Fruit fly (Drosophila melanogaster): ENCODE data around the gene Gapvd1.

Gapvd1 gene

dm6 chrX:11325175-11325768, at the start of gene Gapvd1:
Gene Gapvd1, plus strand, starts transcription at chrX:11325385.
- TF ChIP-seq CG7101 (tag; optimal IDR thresholded peaks at IDR 0.05) (peak; percentile 14), pad (GFP tag; optimal IDR thresholded peaks at IDR 0.05) (no peak), Clk (GFP tag; optimal IDR thresholded peaks at IDR 0.05) (no peak), cic (GFP tag; optimal IDR thresholded peaks at IDR 0.05) (no peak), Hr96 (GFP tag; optimal IDR thresholded peaks at IDR 0.05) (no peak), CG11617 (GFP tag; optimal IDR thresholded peaks at IDR 0.05) (peak; percentile 12), CG5204 (GFP tag; optimal IDR thresholded peaks at IDR 0.05) (no peak), CG33017 (tag; optimal IDR thresholded peaks at IDR 0.05) (no peak), bab1 (GFP tag; optimal IDR thresholded peaks at IDR 0.05) (peak; percentile 59), CG12768 (GFP tag; optimal IDR thresholded peaks at IDR 0.05) (no peak), cnc (optimal IDR thresholded peaks at IDR 0.05) (no peak), CG1620 (GFP tag; optimal IDR thresholded peaks at IDR 0.05) (peak; percentile 20), ovo (GFP tag; optimal IDR thresholded peaks at IDR 0.05) (no peak), toe (GFP tag; optimal IDR thresholded peaks at IDR 0.05) (no peak), Mnt (GFP tag; optimal IDR thresholded peaks at IDR 0.05) (peak; percentile 78), CG7045 (GFP tag; optimal IDR thresholded peaks at IDR 0.05) (no peak), tj (GFP tag; optimal IDR thresholded peaks at IDR 0.05) (no peak), kay (GFP tag; ENCODE audit: borderline replicate concordance) (no peak), Crg-1 (GFP tag; optimal IDR thresholded peaks at IDR 0.05) (no peak), CG14711 (tag; optimal IDR thresholded peaks at IDR 0.05) (peak; percentile 21)

DNA sequence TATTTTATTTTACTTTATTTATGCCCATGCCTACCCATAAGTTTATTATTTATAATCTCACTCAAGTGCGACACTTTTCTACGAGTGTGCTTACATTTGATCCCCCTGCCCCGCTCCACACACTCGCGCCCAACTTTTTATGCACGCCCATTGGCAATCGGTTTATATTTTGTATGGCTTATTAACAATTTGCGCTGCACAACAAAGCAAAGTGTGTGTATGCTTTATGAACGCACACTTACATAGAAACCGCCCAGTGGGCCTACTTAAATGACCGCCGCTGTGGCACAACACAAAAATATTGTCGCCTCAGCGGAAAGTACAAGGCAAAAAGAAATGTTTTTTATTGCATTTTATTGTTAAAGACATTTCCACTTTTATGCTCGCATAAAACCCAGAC, 41.6 kb upstream of the Gapvd1 start:
- TF ChIP-seq bab1 (GFP tag; optimal IDR thresholded peaks at IDR 0.05) = no peak
- no peak for TF ChIP-seq pad (GFP tag; optimal IDR thresholded peaks at IDR 0.05)
- TF ChIP-seq Hr96 (GFP tag; optimal IDR thresholded peaks at IDR 0.05) = no peak
- TF ChIP-seq cic (GFP tag; optimal IDR thresholded peaks at IDR 0.05) = no peak
- TF ChIP-seq CG5204 (GFP tag; optimal IDR thresholded peaks at IDR 0.05) = no peak
- no peak for TF ChIP-seq CG7101 (tag; optimal IDR thresholded peaks at IDR 0.05)

dm6 chrX:11284993-11285392, 40.2 kb upstream of the Gapvd1 start:
- TF ChIP-seq Hr96 (GFP tag; optimal IDR thresholded peaks at IDR 0.05) = no peak
- no peak for TF ChIP-seq ovo (GFP tag; optimal IDR thresholded peaks at IDR 0.05)
- TF ChIP-seq CG33017 (tag; optimal IDR thresholded peaks at IDR 0.05) = no peak
- TF ChIP-seq CG7101 (tag; optimal IDR thresholded peaks at IDR 0.05) = no peak
- no peak for TF ChIP-seq kay (GFP tag; ENCODE audit: borderline replicate concordance)
- no peak for TF ChIP-seq toe (GFP tag; optimal IDR thresholded peaks at IDR 0.05)
- TF ChIP-seq CG11617 (GFP tag; optimal IDR thresholded peaks at IDR 0.05) = no peak
- no peak for TF ChIP-seq Crg-1 (GFP tag; optimal IDR thresholded peaks at IDR 0.05)
- no peak for TF ChIP-seq cnc (optimal IDR thresholded peaks at IDR 0.05)
- TF ChIP-seq cic (GFP tag; optimal IDR thresholded peaks at IDR 0.05) = no peak
- no peak for TF ChIP-seq CG14711 (tag; optimal IDR thresholded peaks at IDR 0.05)
- TF ChIP-seq tj (GFP tag; optimal IDR thresholded peaks at IDR 0.05) = no peak
- no peak for TF ChIP-seq bab1 (GFP tag; optimal IDR thresholded peaks at IDR 0.05)
- TF ChIP-seq CG1620 (GFP tag; optimal IDR thresholded peaks at IDR 0.05) = no peak
- TF ChIP-seq CG12768 (GFP tag; optimal IDR thresholded peaks at IDR 0.05) = no peak
- TF ChIP-seq Mnt (GFP tag; optimal IDR thresholded peaks at IDR 0.05) = no peak
- TF ChIP-seq Clk (GFP tag; optimal IDR thresholded peaks at IDR 0.05) = no peak
- no peak for TF ChIP-seq CG7045 (GFP tag; optimal IDR thresholded peaks at IDR 0.05)

dm6 chrX:11293567-11293966, 31.6 kb upstream of the Gapvd1 start:
- TF ChIP-seq Clk (GFP tag; optimal IDR thresholded peaks at IDR 0.05) (no peak), pad (GFP tag; optimal IDR thresholded peaks at IDR 0.05) (no peak), Hr96 (GFP tag; optimal IDR thresholded peaks at IDR 0.05) (no peak), CG11617 (GFP tag; optimal IDR thresholded peaks at IDR 0.05) (no peak)

DNA sequence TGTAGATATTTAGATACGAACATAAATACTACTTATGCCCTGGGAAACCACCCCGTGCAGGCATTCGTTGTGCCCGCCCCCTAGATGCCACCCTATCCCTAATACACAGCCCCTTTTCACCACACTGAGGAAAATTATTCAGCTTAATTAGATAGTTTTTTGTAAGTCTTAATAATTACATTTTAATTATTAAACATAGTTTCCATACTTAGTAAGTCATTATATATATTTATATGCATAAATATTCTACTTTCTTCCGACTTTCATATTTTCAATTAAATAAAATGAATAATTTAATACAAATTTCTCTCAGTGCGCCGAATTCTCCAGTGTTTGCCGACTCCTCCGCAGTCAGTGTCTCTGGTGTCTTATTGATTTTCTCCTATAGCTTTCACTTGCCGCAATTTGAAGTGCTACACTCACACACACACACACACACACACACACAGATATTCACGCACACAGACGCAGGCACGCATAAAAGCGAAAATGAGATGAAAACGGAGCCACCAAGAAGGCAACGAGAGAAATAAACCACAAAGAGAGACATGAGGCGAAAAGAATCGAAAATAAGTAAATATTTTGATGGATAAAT, 29.7 kb upstream of the Gapvd1 start:
- no peak for TF ChIP-seq CG7101 (tag; optimal IDR thresholded peaks at IDR 0.05)
- no peak for TF ChIP-seq ovo (GFP tag; optimal IDR thresholded peaks at IDR 0.05)
- TF ChIP-seq Mnt (GFP tag; optimal IDR thresholded peaks at IDR 0.05) = no peak
- no peak for TF ChIP-seq Hr96 (GFP tag; optimal IDR thresholded peaks at IDR 0.05)
- no peak for TF ChIP-seq CG12768 (GFP tag; optimal IDR thresholded peaks at IDR 0.05)
- TF ChIP-seq CG1620 (GFP tag; optimal IDR thresholded peaks at IDR 0.05) = no peak
- no peak for TF ChIP-seq tj (GFP tag; optimal IDR thresholded peaks at IDR 0.05)

- TF ChIP-seq Clk (GFP tag; optimal IDR thresholded peaks at IDR 0.05) = no peak
- TF ChIP-seq CG33017 (tag; optimal IDR thresholded peaks at IDR 0.05) = no peak
- no peak for TF ChIP-seq toe (GFP tag; optimal IDR thresholded peaks at IDR 0.05)
- no peak for TF ChIP-seq Hr96 (GFP tag; optimal IDR thresholded peaks at IDR 0.05)
- TF ChIP-seq bab1 (GFP tag; optimal IDR thresholded peaks at IDR 0.05) = no peak
- TF ChIP-seq kay (GFP tag; ENCODE audit: borderline replicate concordance) = no peak
- TF ChIP-seq ovo (GFP tag; optimal IDR thresholded peaks at IDR 0.05) = no peak
- no peak for TF ChIP-seq CG12768 (GFP tag; optimal IDR thresholded peaks at IDR 0.05)
- TF ChIP-seq CG14711 (tag; optimal IDR thresholded peaks at IDR 0.05) = no peak
- no peak for TF ChIP-seq Mnt (GFP tag; optimal IDR thresholded peaks at IDR 0.05)
- TF ChIP-seq cic (GFP tag; optimal IDR thresholded peaks at IDR 0.05) = no peak
- TF ChIP-seq CG1620 (GFP tag; optimal IDR thresholded peaks at IDR 0.05) = no peak
- TF ChIP-seq tj (GFP tag; optimal IDR thresholded peaks at IDR 0.05) = no peak
- TF ChIP-seq CG11617 (GFP tag; optimal IDR thresholded peaks at IDR 0.05) = no peak
- TF ChIP-seq CG5204 (GFP tag; optimal IDR thresholded peaks at IDR 0.05) = no peak
- TF ChIP-seq CG7045 (GFP tag; optimal IDR thresholded peaks at IDR 0.05) = no peak
- TF ChIP-seq CG7101 (tag; optimal IDR thresholded peaks at IDR 0.05) = no peak
Observed at dm6 chrX:11302683-11303082, 22.5 kb upstream of the Gapvd1 start, which contains the start of gene CG44422. Gene CG44422, minus strand, starts transcription at chrX:11302783.

Measured in whole organism, adult.